Worm (Caenorhabditis elegans): ENCODE measurements around the gene brp-1.

Gene brp-1

ce11 chrIII:12002850-12003249 lies 17.5 kb upstream of the brp-1 start, which contains the start of gene Y56A3A.33:
Gene Y56A3A.33 (minus strand): TSS chrIII:12002950.
- TF ChIP-seq lin-32 (GFP tag; optimal IDR thresholded peaks at IDR 0.05): no peak
- TF ChIP-seq drap-1 (GFP tag; optimal IDR thresholded peaks at IDR 0.05): no peak
- no peak for TF ChIP-seq blmp-1 (tag; optimal IDR thresholded peaks at IDR 0.05)
- no peak for TF ChIP-seq nhr-237 (tag; optimal IDR thresholded peaks at IDR 0.05)
- no peak for TF ChIP-seq M03D4.4 (tag; optimal IDR thresholded peaks at IDR 0.05)
- no peak for TF ChIP-seq lsy-2 (tag; optimal IDR thresholded peaks at IDR 0.05)

DNA sequence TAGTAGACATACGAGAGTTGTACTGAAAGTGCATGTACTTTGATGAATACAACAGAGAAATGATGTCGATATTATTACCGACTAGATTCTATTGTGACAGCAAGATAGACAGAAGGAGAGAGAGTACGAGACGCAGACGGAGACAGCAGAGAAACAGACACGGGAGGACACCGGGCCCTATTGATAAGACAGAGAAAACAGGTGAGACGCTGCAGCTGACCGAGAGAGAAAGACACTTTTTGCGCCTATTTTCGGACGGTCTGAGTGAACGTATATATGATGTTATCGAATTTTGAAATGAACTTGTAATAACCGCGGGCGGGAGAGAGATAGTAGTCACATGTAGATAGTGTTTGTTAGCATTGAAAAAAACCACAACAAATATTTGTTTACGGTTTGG lies 17.1 kb upstream of the brp-1 start:
- TF ChIP-seq elt-1 (tag; optimal IDR thresholded peaks at IDR 0.05; ENCODE audit: borderline replicate concordance, insufficient read depth): peak; percentile 73
- TF ChIP-seq ceh-43 (GFP tag; optimal IDR thresholded peaks at IDR 0.05): no peak
- TF ChIP-seq snpc-4 (tag; optimal IDR thresholded peaks at IDR 0.05): no peak
- TF ChIP-seq hlh-1 (tag; optimal IDR thresholded peaks at IDR 0.05): peak; percentile 35
- TF ChIP-seq nhr-76 (tag; optimal IDR thresholded peaks at IDR 0.05): no peak
- no peak for TF ChIP-seq M03D4.4 (tag; optimal IDR thresholded peaks at IDR 0.05)
- TF ChIP-seq bed-3 (GFP tag; optimal IDR thresholded peaks at IDR 0.05): no peak
- no peak for TF ChIP-seq nhr-2 (tag; optimal IDR thresholded peaks at IDR 0.05)
- no peak for TF ChIP-seq nhr-28 (tag; optimal IDR thresholded peaks at IDR 0.05)
- peak; percentile 15 for TF ChIP-seq pha-4 (tag; optimal IDR thresholded peaks at IDR 0.05)
- TF ChIP-seq elt-3 (tag; optimal IDR thresholded peaks at IDR 0.05): no peak
- TF ChIP-seq sptf-1 (tag; optimal IDR thresholded peaks at IDR 0.05): no peak
- peak; percentile 8 for TF ChIP-seq unc-120 (tag; optimal IDR thresholded peaks at IDR 0.05; ENCODE audit: poor library complexity, severe bottlenecking)
- TF ChIP-seq zip-8 (tag; optimal IDR thresholded peaks at IDR 0.05): no peak

ce11 chrIII:12009321-12009720 lies 11.0 kb upstream of the brp-1 start:
- no peak for TF ChIP-seq ztf-11 (tag; optimal IDR thresholded peaks at IDR 0.05)

DNA sequence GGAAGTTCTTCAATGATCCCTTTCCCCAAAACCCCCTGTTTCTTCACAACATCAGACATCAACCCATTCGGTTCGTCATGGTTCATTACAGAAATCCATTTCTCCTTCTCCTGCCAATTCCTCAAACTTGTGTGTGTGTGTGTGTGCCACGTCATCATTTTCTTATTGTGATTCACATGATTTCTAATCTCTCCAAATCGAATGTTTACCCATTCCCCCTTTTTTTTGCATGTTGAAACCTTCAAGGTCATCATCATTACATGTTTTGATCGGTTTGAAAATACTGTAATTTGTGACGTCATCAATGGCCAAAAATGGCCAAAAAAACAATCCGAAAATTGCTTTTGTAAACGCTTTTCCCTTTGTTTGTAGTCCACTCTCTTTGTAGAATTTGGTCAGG lies 10.6 kb upstream of the brp-1 start:
- TF ChIP-seq drap-1 (GFP tag; optimal IDR thresholded peaks at IDR 0.05): no peak
- TF ChIP-seq sptf-1 (tag; optimal IDR thresholded peaks at IDR 0.05): no peak

ce11 chrIII:12013054-12013453 lies 7.3 kb upstream of the brp-1 start:
- no peak for TF ChIP-seq ceh-39 (tag; optimal IDR thresholded peaks at IDR 0.05)
- no peak for TF ChIP-seq mep-1 (tag; optimal IDR thresholded peaks at IDR 0.05)
- TF ChIP-seq zip-8 (tag; optimal IDR thresholded peaks at IDR 0.05): no peak

- TF ChIP-seq nhr-12 (tag; optimal IDR thresholded peaks at IDR 0.05) (no peak), nhr-2 (tag; optimal IDR thresholded peaks at IDR 0.05) (no peak), lin-13 (tag; optimal IDR thresholded peaks at IDR 0.05) (no peak), snpc-4 (tag; optimal IDR thresholded peaks at IDR 0.05) (no peak), tbx-8 (GFP tag; optimal IDR thresholded peaks at IDR 0.05) (no peak), M03D4.4 (tag; optimal IDR thresholded peaks at IDR 0.05) (no peak), ces-1 (GFP tag; optimal IDR thresholded peaks at IDR 0.05) (no peak), ceh-83 (GFP tag; optimal IDR thresholded peaks at IDR 0.05) (no peak), elt-3 (tag; optimal IDR thresholded peaks at IDR 0.05) (no peak), ham-2 (GFP tag; optimal IDR thresholded peaks at IDR 0.05) (no peak), unc-39 (tag; optimal IDR thresholded peaks at IDR 0.05) (no peak)
Measured at ce11 chrIII:12013718-12014117, 6.6 kb upstream of the brp-1 start.

- TF ChIP-seq flh-1 (GFP tag; optimal IDR thresholded peaks at IDR 0.05): no peak
- TF ChIP-seq zip-8 (tag; optimal IDR thresholded peaks at IDR 0.05): no peak
- no peak for TF ChIP-seq snpc-4 (tag; optimal IDR thresholded peaks at IDR 0.05)
- no peak for TF ChIP-seq blmp-1 (tag; optimal IDR thresholded peaks at IDR 0.05)
- TF ChIP-seq tbx-8 (GFP tag; optimal IDR thresholded peaks at IDR 0.05): no peak
- no peak for TF ChIP-seq ceh-43 (GFP tag; optimal IDR thresholded peaks at IDR 0.05)
- TF ChIP-seq nhr-12 (tag; optimal IDR thresholded peaks at IDR 0.05): no peak
- no peak for TF ChIP-seq ceh-83 (GFP tag; optimal IDR thresholded peaks at IDR 0.05)
Measured at ce11 chrIII:12014503-12014902, 5.8 kb upstream of the brp-1 start.
